Fruit fly (Drosophila melanogaster): ENCODE data around the gene mbf1.

Gene mbf1

dm6 chr3L:16594922-16595518 lies 20.8 kb downstream of the mbf1 start, which contains the start of the genes spd-2 and Apl (continued):
- TF ChIP-seq CG13624 (GFP tag; optimal IDR thresholded peaks at IDR 0.05) (no peak), hb (GFP tag; IDR thresholded peaks at IDR 0.05; ENCODE audit: partially characterized antibody) (peak; percentile 68; the same call in 2 of the 3 replicates), CG6813 (GFP tag; optimal IDR thresholded peaks at IDR 0.05) (no peak), YL-1 (GFP tag; optimal IDR thresholded peaks at IDR 0.05) (peak; percentile 20), CG30431 (GFP tag; optimal IDR thresholded peaks at IDR 0.05) (no peak), CG3726 (GFP tag; IDR thresholded peaks at IDR 0.05) (no peak), CG1233 (GFP tag; optimal IDR thresholded peaks at IDR 0.05) (no peak), nerfin-2 (GFP tag; IDR thresholded peaks at IDR 0.05; ENCODE audit: partially characterized antibody) (no peak; the same call in none of the 2 replicates), CG16813 (GFP tag; IDR thresholded peaks at IDR 0.05; ENCODE audit: partially characterized antibody) (peak; percentile 61), CTCF (GFP tag; optimal IDR thresholded peaks at IDR 0.05) (peak; percentile 68), ems (GFP tag; optimal IDR thresholded peaks at IDR 0.05) (no peak), mld (GFP tag; IDR thresholded peaks at IDR 0.05; ENCODE audit: partially characterized antibody) (no peak), exex (tag; optimal IDR thresholded peaks at IDR 0.05) (no peak), CG4424 (GFP tag; optimal IDR thresholded peaks at IDR 0.05) (no peak), CG14710 (tag; optimal IDR thresholded peaks at IDR 0.05) (peak; percentile 36), CG18476 (GFP tag; optimal IDR thresholded peaks at IDR 0.05) (no peak), CG5245 (GFP tag; optimal IDR thresholded peaks at IDR 0.05) (no peak), CG6791 (GFP tag; IDR thresholded peaks at IDR 0.05; ENCODE audit: partially characterized antibody) (peak; percentile 52; the same call in 1 of the 3 replicates), Awh (GFP tag; IDR thresholded peaks at IDR 0.05) (no peak), CG13287 (GFP tag; IDR thresholded peaks at IDR 0.05; ENCODE audit: partially characterized antibody) (peak; percentile 58), unc-4 (GFP tag; IDR thresholded peaks at IDR 0.05; ENCODE audit: partially characterized antibody) (0 out of 2 replicates have a peak, but pooled peaks have one; percentile 35), HmgD (GFP tag; optimal IDR thresholded peaks at IDR 0.05) (no peak), CG2116 (GFP tag; optimal IDR thresholded peaks at IDR 0.05) (peak; percentile 55), CG15601 (tag; optimal IDR thresholded peaks at IDR 0.05) (peak; percentile 2), sob (GFP tag; IDR thresholded peaks at IDR 0.05) (no peak), Dref (GFP tag; IDR thresholded peaks at IDR 0.05) (peak; percentile 64), sima (GFP tag; optimal IDR thresholded peaks at IDR 0.05) (no peak), CG10654 (GFP tag; optimal IDR thresholded peaks at IDR 0.05) (no peak), CG14860 (GFP tag; IDR thresholded peaks at IDR 0.05; ENCODE audit: partially characterized antibody) (peak; percentile 71; the same call in 2 of the 3 replicates), CG4617 (GFP tag; optimal IDR thresholded peaks at IDR 0.05; ENCODE audit: borderline replicate concordance) (peak; percentile 4), CG8478 (optimal IDR thresholded peaks at IDR 0.05) (no peak), HmgZ (tag; optimal IDR thresholded peaks at IDR 0.05) (peak; percentile 29), CG3065 (GFP tag; optimal IDR thresholded peaks at IDR 0.05) (no peak), CG30020 (tag; optimal IDR thresholded peaks at IDR 0.05) (peak; percentile 22), CG12659 (GFP tag; optimal IDR thresholded peaks at IDR 0.05) (peak; percentile 45), MBD-R2 (GFP tag; IDR thresholded peaks at IDR 0.05) (peak; percentile 65; the same call in 1 of the 2 replicates), C15 (GFP tag; IDR thresholded peaks at IDR 0.05) (no peak), CoRest (tag; optimal IDR thresholded peaks at IDR 0.05) (peak; percentile 22), row (GFP tag; IDR thresholded peaks at IDR 0.05) (0 out of 3 replicates have a peak, but pooled peaks have one; percentile 12), ttk (GFP tag; IDR thresholded peaks at IDR 0.05) (no peak), E2f2 (GFP tag; IDR thresholded peaks at IDR 0.05) (peak; percentile 75), CG32772 (GFP tag; IDR thresholded peaks at IDR 0.05) (no peak), Bgb (GFP tag; IDR thresholded peaks at IDR 0.05; ENCODE audit: partially characterized antibody) (peak; percentile 60), pnt (GFP tag; optimal IDR thresholded peaks at IDR 0.05) (no peak), Scr (GFP tag; IDR thresholded peaks at IDR 0.05; ENCODE audit: partially characterized antibody) (peak; percentile 57), lbe (GFP tag; optimal IDR thresholded peaks at IDR 0.05) (no peak), CG7928 (GFP tag; optimal IDR thresholded peaks at IDR 0.05) (peak; percentile 85), Eip74EF (GFP tag; optimal IDR thresholded peaks at IDR 0.05) (no peak), Asciz (GFP tag; optimal IDR thresholded peaks at IDR 0.05) (no peak)

All from whole organism, embryonic.